Fruit fly (Drosophila melanogaster): Measurements from ENCODE around the gene msl-1.

The msl-1 gene

DNA sequence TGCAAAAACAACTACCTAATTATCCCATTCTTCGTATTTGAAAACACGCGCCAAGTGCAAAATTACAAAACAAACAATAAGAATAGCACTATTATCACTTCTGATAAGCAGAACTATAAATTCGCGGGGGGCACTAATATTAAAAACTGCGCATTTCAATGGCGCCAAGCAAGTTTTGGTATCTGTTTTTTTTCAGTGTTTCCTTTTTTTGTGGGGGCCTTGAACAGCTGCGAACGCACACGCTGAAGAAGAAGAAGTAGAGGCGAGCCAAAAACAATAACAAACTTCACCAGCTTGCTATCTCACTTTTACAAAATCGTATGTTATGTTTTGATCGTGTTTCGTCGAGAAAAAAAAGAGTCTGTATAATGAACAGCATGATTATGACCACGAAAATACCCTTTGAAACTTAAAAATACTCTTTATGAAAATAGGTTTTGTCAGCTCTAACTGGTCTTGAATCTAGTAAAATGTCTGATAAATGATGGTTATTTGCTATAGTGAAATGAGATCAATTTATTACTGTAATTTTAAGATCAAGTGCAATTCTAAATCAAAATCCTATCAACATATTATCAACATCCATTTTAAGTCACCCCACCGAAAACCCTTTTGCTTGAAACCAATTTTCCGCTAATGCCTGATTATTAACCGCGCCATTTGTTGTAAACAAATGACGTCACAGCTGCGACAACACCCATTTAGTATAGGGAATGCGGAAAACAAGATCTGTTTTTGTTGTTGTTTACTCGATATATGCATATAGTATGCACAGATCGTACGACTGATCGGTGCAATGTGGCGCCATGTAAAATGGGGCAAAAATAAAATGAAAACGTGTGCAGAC lies 5.5 kb upstream of the msl-1 start (continued):
- TF ChIP-seq CG14965 (GFP tag; optimal IDR thresholded peaks at IDR 0.05; ENCODE audit: borderline replicate concordance): no peak
- peak; percentile 76; the same call in 2 of the 3 replicates for TF ChIP-seq gce (GFP tag; IDR thresholded peaks at IDR 0.05)
- no peak for TF ChIP-seq CG14860 (GFP tag; IDR thresholded peaks at IDR 0.05; ENCODE audit: partially characterized antibody)
- TF ChIP-seq YL-1 (GFP tag; optimal IDR thresholded peaks at IDR 0.05): peak; percentile 12
- TF ChIP-seq cad (GFP tag; optimal IDR thresholded peaks at IDR 0.05): no peak
- TF ChIP-seq croc (GFP tag; conservative IDR thresholded peaks at IDR 0.05): no peak; the same call in 1 of the 3 replicates
- peak; percentile 68 for TF ChIP-seq CG10366 (GFP tag; IDR thresholded peaks at IDR 0.05)
- peak; percentile 9 for TF ChIP-seq CG11504 (tag; optimal IDR thresholded peaks at IDR 0.05)
- TF ChIP-seq CG11247 (GFP tag; IDR thresholded peaks at IDR 0.05): peak; percentile 71
- TF ChIP-seq unpg (GFP tag; optimal IDR thresholded peaks at IDR 0.05): peak; percentile 59
- TF ChIP-seq CG7928 (GFP tag; optimal IDR thresholded peaks at IDR 0.05): no peak
- no peak for TF ChIP-seq mld (GFP tag; IDR thresholded peaks at IDR 0.05; ENCODE audit: partially characterized antibody)
- TF ChIP-seq CHES-1-like (GFP tag; optimal IDR thresholded peaks at IDR 0.05): peak; percentile 84
- TF ChIP-seq en (GFP tag; optimal IDR thresholded peaks at IDR 0.05): peak; percentile 45
- TF ChIP-seq CG4730 (GFP tag; IDR thresholded peaks at IDR 0.05): peak; percentile 61
- TF ChIP-seq CG8388 (GFP tag; optimal IDR thresholded peaks at IDR 0.05): no peak
- no peak for TF ChIP-seq Lhr (GFP tag; optimal IDR thresholded peaks at IDR 0.05)
- TF ChIP-seq kni (GFP tag; optimal IDR thresholded peaks at IDR 0.05): no peak
- peak; percentile 35 for TF ChIP-seq CG8089 (GFP tag; optimal IDR thresholded peaks at IDR 0.05)
- TF ChIP-seq CG3847 (GFP tag; IDR thresholded peaks at IDR 0.05): 0 out of 2 replicates have a peak, but pooled peaks have one; percentile 13
- peak; percentile 21 for TF ChIP-seq CG2875 (GFP tag; optimal IDR thresholded peaks at IDR 0.05)
- no peak for TF ChIP-seq Ravus (GFP tag; IDR thresholded peaks at IDR 0.05)
- TF ChIP-seq trh (GFP tag; optimal IDR thresholded peaks at IDR 0.05): no peak
- TF ChIP-seq jumu (GFP tag; optimal IDR thresholded peaks at IDR 0.05): peak; percentile 67

DNA sequence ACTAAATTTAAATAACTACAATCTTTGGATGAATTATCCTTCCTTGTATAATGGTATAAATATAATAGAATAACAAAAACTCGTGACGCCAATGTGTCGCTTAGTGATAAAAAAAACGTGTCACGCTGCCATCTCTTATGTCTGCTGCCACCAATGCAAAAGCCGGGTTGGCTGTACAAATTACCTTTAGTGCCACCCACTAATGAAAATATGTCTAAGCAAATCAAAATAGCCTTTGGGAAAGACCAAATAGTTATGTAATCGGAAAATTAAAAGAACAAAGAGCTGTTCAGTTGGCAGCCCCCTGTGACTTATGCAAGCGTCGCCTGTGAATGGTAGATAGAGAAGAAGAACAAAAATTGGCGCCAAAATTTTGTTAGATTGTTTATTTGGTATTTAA lies 776 bp upstream of the msl-1 start, which contains the start of gene CG10336:
Gene CG10336, plus strand, starts transcription at position 153 of the 400 bp plus-strand sequence.
- TF ChIP-seq sna (GFP tag; IDR thresholded peaks at IDR 0.05; ENCODE audit: partially characterized antibody): peak; percentile 38
- TF ChIP-seq CG14710 (tag; optimal IDR thresholded peaks at IDR 0.05): peak; percentile 21
- peak; percentile 34 for TF ChIP-seq sug (tag; optimal IDR thresholded peaks at IDR 0.05)
- peak; percentile 60 for TF ChIP-seq CG13287 (GFP tag; IDR thresholded peaks at IDR 0.05; ENCODE audit: partially characterized antibody)
- TF ChIP-seq Dll (GFP tag; IDR thresholded peaks at IDR 0.05; ENCODE audit: partially characterized antibody): peak; percentile 75
- peak; percentile 48 for TF ChIP-seq vvl (GFP tag; IDR thresholded peaks at IDR 0.05)
- TF ChIP-seq inv (GFP tag; IDR thresholded peaks at IDR 0.05; ENCODE audit: partially characterized antibody): peak; percentile 61
- peak; percentile 62; the same call in 1 of the 2 replicates for TF ChIP-seq amos (GFP tag; IDR thresholded peaks at IDR 0.05; ENCODE audit: partially characterized antibody)
- peak; percentile 2 for TF ChIP-seq Nf-YB (GFP tag; optimal IDR thresholded peaks at IDR 0.05)
- TF ChIP-seq MESR4 (GFP tag; optimal IDR thresholded peaks at IDR 0.05): peak; percentile 64
- TF ChIP-seq CG4328 (GFP tag; optimal IDR thresholded peaks at IDR 0.05): no peak
- no peak for TF ChIP-seq so (GFP tag; IDR thresholded peaks at IDR 0.05)
- 0 out of 2 replicates have a peak, but pooled peaks have one; percentile 12 for TF ChIP-seq CG32532 (GFP tag; IDR thresholded peaks at IDR 0.05)
- no peak for TF ChIP-seq Bdp1 (GFP tag; optimal IDR thresholded peaks at IDR 0.05)
- peak; percentile 98 for TF ChIP-seq trem (tag; optimal IDR thresholded peaks at IDR 0.05)
- no peak for TF ChIP-seq CG17802 (tag; optimal IDR thresholded peaks at IDR 0.05)
- peak; percentile 74 for TF ChIP-seq MBD-R2 (GFP tag; IDR thresholded peaks at IDR 0.05)
- peak; percentile 93 for TF ChIP-seq E2f1 (GFP tag; IDR thresholded peaks at IDR 0.05)
- peak in 1 of 2 experiments; percentile 10 for TF ChIP-seq crp (GFP tag; optimal IDR thresholded peaks at IDR 0.05)
- peak; percentile 91 for TF ChIP-seq E2f2 (GFP tag; IDR thresholded peaks at IDR 0.05)
- TF ChIP-seq CG9215 (GFP tag; IDR thresholded peaks at IDR 0.05): no peak
- peak; percentile 42; the same call in 1 of the 2 replicates for TF ChIP-seq bbx (GFP tag; IDR thresholded peaks at IDR 0.05; ENCODE audit: partially characterized antibody)
- TF ChIP-seq Doc3 (GFP tag; IDR thresholded peaks at IDR 0.05; ENCODE audit: partially characterized antibody): peak; percentile 54
- no peak for TF ChIP-seq D19B (GFP tag; optimal IDR thresholded peaks at IDR 0.05)
